Fruit fly (Drosophila melanogaster) whole organism, embryonic: Measurements from ENCODE around the gene CG12020.

Source experiments
- Awh ChIP-seq: fragments of 200-800 bp; sonication (Bioruptor generic); IDR thresholded peaks from 2 replicates; pipeline ENCODE4, ENCODE4 v1.3.6; 2022; ENCODE audit warnings: missing biosample characterization, missing genetic modification characterization
- CG1602 ChIP-seq: fragments of 200-800 bp; sonication (Bioruptor generic); optimal IDR thresholded peaks from 3 replicates; lab custom pipeline; 2016; ENCODE audit warnings: missing biosample characterization, missing genetic modification characterization
- CG18262 ChIP-seq: fragments of 200-800 bp; optimal IDR thresholded peaks from 3 replicates; lab custom pipeline; 2019; ENCODE audit warnings: missing biosample characterization, mild to moderate bottlenecking, missing genetic modification characterization, moderate library complexity
- CG33213 ChIP-seq: fragments of 200-800 bp; sonication (Bioruptor generic); optimal IDR thresholded peaks from 3 replicates; lab custom pipeline; 2016; ENCODE audit warnings: missing biosample characterization, missing genetic modification characterization
- CG9797 ChIP-seq: fragments of 200-800 bp; sonication (Bioruptor generic); optimal IDR thresholded peaks from 3 replicates; lab custom pipeline; 2018; ENCODE audit warnings: missing biosample characterization, mild to moderate bottlenecking, missing genetic modification characterization
- Oaz ChIP-seq: fragments of 200-800 bp; sonication (Bioruptor generic); IDR thresholded peaks from 2 replicates; pipeline ENCODE4 v1.3.6; 2022; ENCODE audit warnings: missing biosample characterization, missing genetic modification characterization
- Sin3A ChIP-seq: fragments of >200 bp; optimal IDR thresholded peaks from 2 replicates; lab custom pipeline; 2018
- Stat92E ChIP-seq, 3 experiments: fragments of >200 bp in 2 of 3; fragments of 200-800 bp in 1 of 3; sonication (Bioruptor generic) in 1 of 3; optimal IDR thresholded peaks; 2 replicates each; lab custom pipeline; 2017 to 2019; ENCODE audit warnings: missing biosample characterization in 3 of 3, missing genetic modification characterization in 3 of 3, mild to moderate bottlenecking in 1 of 3, moderate library complexity in 1 of 3
- nerfin-1 ChIP-seq: fragments of 200-800 bp; sonication (Bioruptor generic); optimal IDR thresholded peaks from 3 replicates; lab custom pipeline; 2019; ENCODE audit warnings: missing biosample characterization, mild to moderate bottlenecking, missing genetic modification characterization, moderate library complexity
- pho ChIP-seq: fragments of 200-800 bp; sonication (Bioruptor generic); optimal IDR thresholded peaks from 2 replicates; lab custom pipeline; 2016; ENCODE audit warnings: missing biosample characterization, missing genetic modification characterization

dm6 chr3L:1841984-1842383, 44.9 kb downstream of the CG12020 start, which contains the start of gene Cpr62Bc:
- TF ChIP-seq Sin3A (lab: Kevin White, UChicago) = no peak
- no peak for TF ChIP-seq Stat92E (GFP tag; optimal IDR thresholded peaks at IDR 0.05; lab: Kevin White, UChicago)
- TF ChIP-seq Awh (GFP tag; lab: Robert Waterston, UW) = no peak
- TF ChIP-seq CG33213 (GFP tag; lab: Kevin White, UChicago) = no peak
- TF ChIP-seq CG9797 (GFP tag; lab: Kevin White, UChicago) = no peak
- no peak for TF ChIP-seq nerfin-1 (tag; lab: Kevin White, UChicago)
- TF ChIP-seq CG18262 = no peak
- TF ChIP-seq pho (GFP tag; lab: Kevin White, UChicago) = no peak
- TF ChIP-seq Oaz (GFP tag; lab: Robert Waterston, UW) = no peak
- TF ChIP-seq CG1602 (GFP tag; lab: Kevin White, UChicago) = no peak
